Fruit fly (Drosophila melanogaster): ENCODE data around the gene CCT3.

The CCT3 gene

dm6 chr3R:16624371-16624749 lies 23.0 kb upstream of the CCT3 start, which contains the start of gene Ccdc114:
Ccdc114 (minus strand) TSS chr3R:16624717.
- TF ChIP-seq pan (optimal IDR thresholded peaks at IDR 0.05) (no peak), Dll (optimal IDR thresholded peaks at IDR 0.05) (no peak)

DNA sequence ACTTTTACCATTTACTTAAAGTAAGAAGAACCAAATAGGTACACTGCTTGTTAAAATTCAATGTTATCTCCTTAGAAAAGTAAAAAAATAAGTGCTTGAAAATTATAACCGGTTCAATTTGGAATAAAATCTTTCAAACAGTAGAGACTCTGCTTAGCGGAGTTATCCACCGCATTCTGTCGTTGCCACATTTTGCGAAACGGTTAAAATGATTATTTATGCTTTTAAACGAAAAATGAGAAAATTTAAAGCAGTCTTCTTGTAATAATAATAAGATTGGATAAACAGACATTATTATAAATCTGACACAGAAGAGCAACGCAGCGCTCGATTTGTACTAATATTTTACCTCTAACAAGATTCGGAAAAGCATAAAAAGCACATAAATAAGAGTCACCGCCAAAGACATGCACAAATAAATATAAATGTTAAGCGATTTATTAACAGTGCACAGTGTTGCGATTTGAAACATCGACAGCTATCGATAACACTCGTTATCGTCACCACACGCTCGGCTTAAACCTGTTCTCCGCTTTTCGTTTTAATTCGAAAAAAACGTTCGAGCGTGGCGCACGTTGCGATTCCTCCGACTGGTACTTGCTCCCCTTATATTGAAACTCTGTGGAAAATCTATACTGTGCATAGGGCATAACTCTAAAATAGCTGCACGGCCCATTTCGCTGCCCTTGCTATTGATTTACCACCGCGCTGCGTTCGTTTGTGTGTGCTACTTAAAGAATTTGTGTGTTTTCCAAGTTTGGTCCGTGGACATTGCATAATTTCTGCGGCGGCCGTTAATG lies 22.5 kb upstream of the CCT3 start, which contains the start of gene Fas1:
TSS of gene Fas1 (plus strand) at position 489 of the 800 bp plus-strand sequence.
- TF ChIP-seq EcR (GFP tag; optimal IDR thresholded peaks at IDR 0.05) (no peak), usp (GFP tag; optimal IDR thresholded peaks at IDR 0.05) (no peak), psq (optimal IDR thresholded peaks at IDR 0.05) (no peak), Dll (optimal IDR thresholded peaks at IDR 0.05) (no peak), pan (optimal IDR thresholded peaks at IDR 0.05) (no peak), CG8478 (optimal IDR thresholded peaks at IDR 0.05) (no peak)

DNA sequence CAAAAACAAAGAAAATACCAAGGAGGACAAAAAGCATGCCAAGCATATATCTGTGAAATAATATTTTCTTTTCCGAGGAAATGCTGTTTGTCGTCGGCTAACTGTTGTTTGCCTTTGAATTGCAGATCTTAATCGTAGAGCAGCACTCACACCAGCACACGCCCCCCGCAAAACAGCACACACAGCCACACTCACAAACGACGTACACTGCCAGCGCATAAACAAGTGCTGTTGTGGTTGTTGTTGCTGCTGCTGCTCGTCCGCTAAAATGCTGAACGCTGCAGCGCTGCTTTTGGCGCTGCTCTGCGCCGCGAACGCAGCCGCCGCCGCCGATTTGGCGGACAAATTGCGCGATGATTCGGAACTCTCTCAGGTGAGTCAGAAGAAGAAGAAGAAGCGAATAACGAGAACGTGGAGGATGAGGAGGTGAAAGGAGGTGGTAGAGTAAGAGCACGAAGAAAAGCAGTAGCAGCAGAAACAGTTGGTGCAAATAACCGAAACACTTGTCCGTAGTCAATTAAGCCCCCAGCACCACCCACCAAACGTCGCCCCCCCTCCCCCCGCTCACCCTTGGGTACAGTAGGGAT lies 21.5 kb upstream of the CCT3 start:
- TF ChIP-seq Dll (optimal IDR thresholded peaks at IDR 0.05) = peak; percentile 8
- TF ChIP-seq pan (optimal IDR thresholded peaks at IDR 0.05) = no peak

DNA sequence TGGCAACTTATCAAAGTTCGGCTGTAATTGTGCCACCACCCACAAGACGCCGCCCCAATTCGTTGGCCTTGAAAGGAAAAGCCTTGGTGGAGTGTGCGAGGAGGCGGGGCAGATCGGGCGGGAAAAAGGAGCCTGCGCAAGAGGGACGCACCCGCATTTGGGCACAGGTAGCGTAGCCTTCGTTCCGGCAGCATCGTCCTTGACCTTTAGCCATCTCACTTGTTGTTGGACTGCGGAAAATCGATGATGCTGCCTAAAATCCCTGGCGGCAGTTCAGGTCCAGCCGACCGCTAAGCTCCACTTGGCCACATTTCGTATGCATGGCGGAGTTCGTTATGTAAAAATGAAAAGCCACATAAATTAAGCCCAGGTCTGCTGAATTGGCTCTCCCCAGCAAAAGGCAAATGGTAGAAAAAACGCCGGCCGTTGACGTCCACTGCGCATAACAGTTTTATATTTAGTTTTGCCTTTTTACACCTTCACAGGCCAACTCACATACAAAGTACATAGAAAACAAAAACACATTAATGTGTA lies 20.4 kb upstream of the CCT3 start:
- TF ChIP-seq CG8478 (optimal IDR thresholded peaks at IDR 0.05) (no peak), pan (optimal IDR thresholded peaks at IDR 0.05) (no peak), psq (optimal IDR thresholded peaks at IDR 0.05) (no peak), usp (GFP tag; optimal IDR thresholded peaks at IDR 0.05) (no peak), EcR (GFP tag; optimal IDR thresholded peaks at IDR 0.05) (no peak), Dll (optimal IDR thresholded peaks at IDR 0.05) (no peak)

dm6 chr3R:16630564-16630963 lies 16.8 kb upstream of the CCT3 start:
- no peak for TF ChIP-seq EcR (GFP tag; optimal IDR thresholded peaks at IDR 0.05)
- TF ChIP-seq psq (optimal IDR thresholded peaks at IDR 0.05) = no peak
- TF ChIP-seq Dll (optimal IDR thresholded peaks at IDR 0.05) = no peak
- no peak for TF ChIP-seq usp (GFP tag; optimal IDR thresholded peaks at IDR 0.05)
- no peak for TF ChIP-seq pan (optimal IDR thresholded peaks at IDR 0.05)
- no peak for TF ChIP-seq CG8478 (optimal IDR thresholded peaks at IDR 0.05)

DNA sequence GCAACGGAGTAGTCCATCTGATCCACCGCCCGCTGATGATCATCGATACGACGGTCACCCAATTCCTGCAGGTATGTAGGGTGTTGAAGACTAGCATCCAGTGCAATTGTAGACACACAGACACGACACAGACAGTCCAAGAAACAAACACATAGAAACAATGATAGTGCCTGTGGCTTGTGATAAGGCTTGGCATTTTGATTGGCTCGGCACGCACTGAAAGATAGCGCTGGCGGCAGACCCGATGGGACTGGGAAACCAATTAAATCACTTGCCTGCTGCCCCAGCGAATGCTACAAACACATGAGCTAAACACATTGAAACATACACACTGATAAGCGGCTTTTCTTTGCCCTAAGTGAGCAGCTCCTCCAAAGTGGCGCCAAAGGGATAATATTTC lies 14.7 kb upstream of the CCT3 start:
- TF ChIP-seq psq (optimal IDR thresholded peaks at IDR 0.05) = no peak
- no peak for TF ChIP-seq EcR (GFP tag; optimal IDR thresholded peaks at IDR 0.05)
- no peak for TF ChIP-seq CG8478 (optimal IDR thresholded peaks at IDR 0.05)
- no peak for TF ChIP-seq usp (GFP tag; optimal IDR thresholded peaks at IDR 0.05)
- no peak for TF ChIP-seq Dll (optimal IDR thresholded peaks at IDR 0.05)
- TF ChIP-seq pan (optimal IDR thresholded peaks at IDR 0.05) = no peak

dm6 chr3R:16640005-16640408 lies 7.4 kb upstream of the CCT3 start, which contains the start of gene nonA-l:
nonA-l (plus strand) TSS chr3R:16640205.
- TF ChIP-seq CG8478 (optimal IDR thresholded peaks at IDR 0.05) (no peak), Dll (optimal IDR thresholded peaks at IDR 0.05) (no peak), EcR (GFP tag; optimal IDR thresholded peaks at IDR 0.05) (no peak), pan (optimal IDR thresholded peaks at IDR 0.05) (no peak)

- TF ChIP-seq psq (optimal IDR thresholded peaks at IDR 0.05) (no peak), EcR (GFP tag; optimal IDR thresholded peaks at IDR 0.05) (no peak), usp (GFP tag; optimal IDR thresholded peaks at IDR 0.05) (no peak), CG8478 (optimal IDR thresholded peaks at IDR 0.05) (no peak), Dll (optimal IDR thresholded peaks at IDR 0.05) (no peak), pan (optimal IDR thresholded peaks at IDR 0.05) (no peak)
These were observed 3.8 kb upstream of the CCT3 start, which contains the start of gene Arl6IP1 for dm6 chr3R:16643591-16643990. Arl6IP1 (plus strand) TSS chr3R:16643605.

- no peak for TF ChIP-seq EcR (GFP tag; optimal IDR thresholded peaks at IDR 0.05)
- no peak for TF ChIP-seq pan (optimal IDR thresholded peaks at IDR 0.05)
- TF ChIP-seq Dll (optimal IDR thresholded peaks at IDR 0.05) = no peak
- no peak for TF ChIP-seq CG8478 (optimal IDR thresholded peaks at IDR 0.05)
- no peak for TF ChIP-seq psq (optimal IDR thresholded peaks at IDR 0.05)
- TF ChIP-seq usp (GFP tag; optimal IDR thresholded peaks at IDR 0.05) = no peak
These were observed 261 bp downstream of the CCT3 start for dm6 chr3R:16647716-16648016.

DNA sequence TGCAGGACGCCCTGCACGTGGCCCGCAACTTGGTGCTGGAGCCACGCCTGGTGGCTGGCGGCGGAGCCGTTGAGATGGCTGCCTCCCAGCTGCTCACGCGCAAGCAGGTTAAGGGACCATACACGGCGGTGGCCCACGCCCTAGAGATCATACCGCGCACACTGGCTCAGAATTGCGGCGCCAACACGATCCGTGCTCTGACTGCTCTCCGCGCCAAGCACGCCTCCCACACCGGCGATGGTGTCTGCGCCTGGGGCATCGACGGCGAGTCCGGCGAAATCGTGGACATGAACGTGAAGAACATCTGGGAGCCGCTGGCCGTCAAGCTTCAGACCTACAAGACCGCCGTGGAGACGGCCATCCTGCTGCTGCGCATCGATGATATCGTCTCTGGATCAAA lies 1.9 kb downstream of the CCT3 start:
- TF ChIP-seq EcR (GFP tag; optimal IDR thresholded peaks at IDR 0.05) = no peak
- no peak for TF ChIP-seq CG8478 (optimal IDR thresholded peaks at IDR 0.05)
- no peak for TF ChIP-seq pan (optimal IDR thresholded peaks at IDR 0.05)

- no peak for TF ChIP-seq CG8478 (optimal IDR thresholded peaks at IDR 0.05)
- TF ChIP-seq EcR (GFP tag; optimal IDR thresholded peaks at IDR 0.05) = no peak
- no peak for TF ChIP-seq pan (optimal IDR thresholded peaks at IDR 0.05)
- no peak for TF ChIP-seq Dll (optimal IDR thresholded peaks at IDR 0.05)
- TF ChIP-seq usp (GFP tag; optimal IDR thresholded peaks at IDR 0.05) = no peak
- TF ChIP-seq psq (optimal IDR thresholded peaks at IDR 0.05) = no peak
These were observed 3.5 kb downstream of the CCT3 start, which contains the start of gene Mettl4 for dm6 chr3R:16650950-16651349. Mettl4 (minus strand) TSS chr3R:16651157.

dm6 chr3R:16652091-16652490 lies 4.7 kb downstream of the CCT3 start, which contains the start of gene CG14907:
CG14907 (minus strand) TSS chr3R:16652319.
- TF ChIP-seq usp (GFP tag; optimal IDR thresholded peaks at IDR 0.05) (no peak), EcR (GFP tag; optimal IDR thresholded peaks at IDR 0.05) (no peak), Dll (optimal IDR thresholded peaks at IDR 0.05) (no peak), pan (optimal IDR thresholded peaks at IDR 0.05) (no peak), CG8478 (optimal IDR thresholded peaks at IDR 0.05) (no peak), psq (optimal IDR thresholded peaks at IDR 0.05) (no peak)

Data from whole organism.